Fruit fly (Drosophila melanogaster): ENCODE data around the gene CG31823.

Gene CG31823

DNA sequence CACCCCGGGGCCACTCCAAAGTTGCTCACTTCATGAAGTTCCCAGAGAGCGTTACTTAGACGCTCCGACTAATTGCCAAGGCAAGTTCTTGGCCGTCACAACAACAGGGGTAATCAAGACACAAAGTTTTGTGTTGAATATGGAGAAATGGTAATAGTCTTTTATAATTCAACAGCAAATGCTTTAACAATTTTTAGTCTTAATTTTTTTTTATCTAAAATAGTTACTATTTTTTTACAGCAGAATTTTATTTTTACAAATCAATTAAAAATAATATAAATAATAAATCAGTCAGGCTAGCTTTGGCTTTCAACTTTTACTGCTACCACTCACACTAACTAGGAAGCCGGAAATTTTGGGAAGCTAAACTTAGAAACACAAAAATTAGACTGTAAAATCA lies 48.0 kb downstream of the CG31823 start, which contains the start of gene CG13243:
Gene CG13243, plus strand, starts transcription at position 301 of the 400 bp plus-strand sequence.
- no peak for TF ChIP-seq CG13204 (GFP tag; optimal IDR thresholded peaks at IDR 0.05)
- no peak for TF ChIP-seq Pif1B (GFP tag; optimal IDR thresholded peaks at IDR 0.05)
- no peak for TF ChIP-seq rn (GFP tag; IDR thresholded peaks at IDR 0.05)
- TF ChIP-seq fd96Ca (GFP tag; IDR thresholded peaks at IDR 0.05), result no peak
- no peak for TF ChIP-seq Snoo (tag; optimal IDR thresholded peaks at IDR 0.05)
- no peak for TF ChIP-seq D1 (tag; optimal IDR thresholded peaks at IDR 0.05)
- TF ChIP-seq CG14655 (GFP tag; optimal IDR thresholded peaks at IDR 0.05), result no peak
- TF ChIP-seq CG34367 (tag; optimal IDR thresholded peaks at IDR 0.05), result no peak
- TF ChIP-seq CG15710 (tag; optimal IDR thresholded peaks at IDR 0.05), result no peak
- no peak for TF ChIP-seq Pif1A (GFP tag; optimal IDR thresholded peaks at IDR 0.05)
- no peak for TF ChIP-seq CG9948 (tag; optimal IDR thresholded peaks at IDR 0.05)
- no peak for TF ChIP-seq CG8159 (tag; optimal IDR thresholded peaks at IDR 0.05)
- TF ChIP-seq CG8301 (tag; optimal IDR thresholded peaks at IDR 0.05), result no peak
- TF ChIP-seq CG17806 (tag; optimal IDR thresholded peaks at IDR 0.05), result no peak
- TF ChIP-seq CG4496 (GFP tag; IDR thresholded peaks at IDR 0.05), result no peak
- no peak for TF ChIP-seq EcR (GFP tag; optimal IDR thresholded peaks at IDR 0.05)
- no peak for TF ChIP-seq gl (tag; optimal IDR thresholded peaks at IDR 0.05)
- TF ChIP-seq CG10348 (GFP tag; IDR thresholded peaks at IDR 0.05), result no peak
- TF ChIP-seq Ets98B (GFP tag; IDR thresholded peaks at IDR 0.05), result no peak
- no peak for TF ChIP-seq CG32121 (GFP tag; IDR thresholded peaks at IDR 0.05)

Data from whole organism, pupa.